Worm (Caenorhabditis elegans) whole organism, late embryonic: ENCODE measurements around the gene K09G1.2.

Source experiments
- C08G9.2 ChIP-seq: sonication (generic microtip); optimal IDR thresholded peaks from 2 replicates; lab custom pipeline; 2016; ENCODE audit warnings: mild to moderate bottlenecking, missing genetic modification characterization, moderate library complexity, missing compliant biosample characterization
- C38D4.7 ChIP-seq: fragments of 200-800 bp; sonication (Bioruptor generic); optimal IDR thresholded peaks from 2 replicates; lab custom pipeline; 2018; ENCODE audit warnings: mild to moderate bottlenecking, missing genetic modification characterization, moderate library complexity, missing compliant biosample characterization
- K09A11.1 ChIP-seq: sonication (generic microtip); optimal IDR thresholded peaks from 2 replicates; lab custom pipeline; 2017; ENCODE audit warnings: antibody characterized with exemption, mild to moderate bottlenecking, missing genetic modification characterization, missing compliant biosample characterization; ENCODE audit not compliant: insufficient read depth
- T23F11.4 ChIP-seq: fragments of 200-800 bp; sonication (Bioruptor generic); optimal IDR thresholded peaks from 2 replicates; lab custom pipeline; 2018; ENCODE audit warnings: mild to moderate bottlenecking, missing genetic modification characterization, missing compliant biosample characterization
- Y22D7AL.16 ChIP-seq: sonication (generic microtip); optimal IDR thresholded peaks from 2 replicates; lab custom pipeline; 2016; ENCODE audit warnings: missing genetic modification characterization, missing compliant biosample characterization
- ahr-1 ChIP-seq: sonication (generic microtip); optimal IDR thresholded peaks from 2 replicates; lab custom pipeline; 2016; ENCODE audit warnings: missing genetic modification characterization, missing compliant biosample characterization
- ceh-14 ChIP-seq: sonication (generic microtip); optimal IDR thresholded peaks from 2 replicates; lab custom pipeline; 2016; ENCODE audit warnings: missing genotype, missing genetic modification characterization, missing compliant biosample characterization
- ceh-18 ChIP-seq: sonication (generic microtip); optimal IDR thresholded peaks from 2 replicates; lab custom pipeline; 2016; ENCODE audit warnings: missing genetic modification characterization, missing compliant biosample characterization
- ceh-19 ChIP-seq: fragments of 200-800 bp; sonication (Bioruptor generic); optimal IDR thresholded peaks from 2 replicates; lab custom pipeline; 2018; ENCODE audit warnings: mild to moderate bottlenecking, missing genetic modification characterization, missing compliant biosample characterization
- ceh-2 ChIP-seq: sonication (generic microtip); optimal IDR thresholded peaks from 2 replicates; lab custom pipeline; 2016; ENCODE audit warnings: missing genotype, missing genetic modification characterization, missing compliant biosample characterization
- ceh-30 ChIP-seq: fragments of 150-350 bp; optimal IDR thresholded peaks from 2 replicates; lab custom pipeline; 2014; ENCODE audit warnings: missing biosample characterization, missing genetic modification characterization
- ceh-31 ChIP-seq: sonication (generic microtip); optimal IDR thresholded peaks from 2 replicates; lab custom pipeline; 2016; ENCODE audit warnings: missing genetic modification characterization, missing compliant biosample characterization
- ceh-45 ChIP-seq: fragments of 200-800 bp; sonication (Bioruptor generic); IDR thresholded peaks from 2 replicates; pipeline ENCODE4 v1.3.6; 2022; ENCODE audit warnings: missing genetic modification reagents, missing genetic modification characterization, missing compliant biosample characterization
- ceh-48 ChIP-seq: sonication (generic microtip); optimal IDR thresholded peaks from 2 replicates; lab custom pipeline; 2016; ENCODE audit warnings: missing genetic modification characterization, inconsistent platforms, missing compliant biosample characterization
- che-1 ChIP-seq: sonication (generic microtip); optimal IDR thresholded peaks from 2 replicates; lab custom pipeline; 2016; ENCODE audit warnings: mild to moderate bottlenecking, missing genetic modification characterization, missing compliant biosample characterization
- dmd-4 ChIP-seq: sonication (generic microtip); optimal IDR thresholded peaks from 2 replicates; lab custom pipeline; 2016; ENCODE audit warnings: borderline replicate concordance, missing genetic modification characterization, missing compliant biosample characterization
- dve-1 ChIP-seq: sonication (generic microtip); optimal IDR thresholded peaks from 2 replicates; lab custom pipeline; 2017; ENCODE audit warnings: antibody characterized with exemption, mild to moderate bottlenecking, missing genetic modification characterization, missing compliant biosample characterization
- elt-2 ChIP-seq: sonication (generic microtip); optimal IDR thresholded peaks from 2 replicates; lab custom pipeline; 2016; ENCODE audit warnings: missing genetic modification reagents, missing genetic modification characterization, missing compliant biosample characterization
- ets-4 ChIP-seq: sonication (generic microtip); optimal IDR thresholded peaks from 2 replicates; lab custom pipeline; 2016; ENCODE audit warnings: missing genetic modification characterization, missing compliant biosample characterization
- fax-1 ChIP-seq: sonication (generic microtip); optimal IDR thresholded peaks from 2 replicates; lab custom pipeline; 2016; ENCODE audit warnings: missing genotype, missing genetic modification characterization, missing compliant biosample characterization
- fkh-10 ChIP-seq: fragments of 150-350 bp; optimal IDR thresholded peaks from 2 replicates; lab custom pipeline; 2014; ENCODE audit warnings: missing biosample characterization, missing genetic modification reagents, missing genetic modification characterization
- fkh-6 ChIP-seq: sonication (generic microtip); optimal IDR thresholded peaks from 2 replicates; lab custom pipeline; 2016; ENCODE audit warnings: missing genetic modification characterization, missing compliant biosample characterization
- hlh-15 ChIP-seq: sonication (generic microtip); optimal IDR thresholded peaks from 2 replicates; lab custom pipeline; 2016; ENCODE audit warnings: missing genetic modification characterization, missing compliant biosample characterization
- hlh-30 ChIP-seq: sonication (generic microtip); optimal IDR thresholded peaks from 2 replicates; lab custom pipeline; 2017; ENCODE audit warnings: antibody characterized with exemption, missing genetic modification characterization, missing compliant biosample characterization; ENCODE audit not compliant: insufficient read depth
- hlh-8 ChIP-seq: sonication (generic microtip); optimal IDR thresholded peaks from 2 replicates; lab custom pipeline; 2016; ENCODE audit warnings: missing genotype, missing genetic modification characterization, missing compliant biosample characterization
- lin-11 ChIP-seq: fragments of 200-800 bp; sonication (Bioruptor generic); optimal IDR thresholded peaks from 2 replicates; lab custom pipeline; 2018; ENCODE audit warnings: mild to moderate bottlenecking, missing genetic modification characterization, missing compliant biosample characterization
- madf-2 ChIP-seq: sonication (generic microtip); optimal IDR thresholded peaks from 2 replicates; lab custom pipeline; 2017; ENCODE audit warnings: missing genetic modification characterization, missing compliant biosample characterization
- nfya-1 ChIP-seq: sonication (generic microtip); optimal IDR thresholded peaks from 2 replicates; lab custom pipeline; 2017; ENCODE audit warnings: missing genetic modification characterization, mild to moderate bottlenecking, missing compliant biosample characterization, antibody characterized with exemption, moderate library complexity
- npax-4 ChIP-seq: sonication (generic microtip); optimal IDR thresholded peaks from 2 replicates; lab custom pipeline; 2016; ENCODE audit warnings: missing genetic modification characterization, missing compliant biosample characterization
- pag-3 ChIP-seq: sonication (generic microtip); optimal IDR thresholded peaks from 2 replicates; lab custom pipeline; 2016; ENCODE audit warnings: missing compliant biosample characterization, missing genetic modification characterization, borderline replicate concordance
- pat-9 ChIP-seq: fragments of 200-800 bp; sonication (Bioruptor generic); optimal IDR thresholded peaks from 2 replicates; lab custom pipeline; 2018; ENCODE audit warnings: mild to moderate bottlenecking, missing genetic modification characterization, moderate library complexity, missing compliant biosample characterization
- pax-1 ChIP-seq: fragments of 150-350 bp; optimal IDR thresholded peaks from 2 replicates; lab custom pipeline; 2014; ENCODE audit warnings: missing biosample characterization, missing genetic modification characterization
- pros-1 ChIP-seq: fragments of 150-350 bp; optimal IDR thresholded peaks from 2 replicates; lab custom pipeline; 2014; ENCODE audit warnings: missing biosample characterization, missing genetic modification reagents, missing genetic modification characterization
- ref-2 ChIP-seq: sonication (generic microtip); optimal IDR thresholded peaks from 2 replicates; lab custom pipeline; 2016; ENCODE audit warnings: missing genetic modification characterization, missing compliant biosample characterization
- rnt-1 ChIP-seq: sonication (generic microtip); optimal IDR thresholded peaks from 2 replicates; lab custom pipeline; 2016; ENCODE audit warnings: missing genetic modification characterization, missing compliant biosample characterization
- sox-4 ChIP-seq: sonication (generic microtip); optimal IDR thresholded peaks from 2 replicates; lab custom pipeline; 2017; ENCODE audit warnings: mild to moderate bottlenecking, missing genetic modification characterization, inconsistent platforms, missing compliant biosample characterization
- syd-9 ChIP-seq: sonication (generic microtip); optimal IDR thresholded peaks from 2 replicates; lab custom pipeline; 2016; ENCODE audit warnings: mild to moderate bottlenecking, missing genetic modification characterization, moderate library complexity, missing compliant biosample characterization
- tbx-2 ChIP-seq: sonication (generic microtip); optimal IDR thresholded peaks from 2 replicates; lab custom pipeline; 2016; ENCODE audit warnings: missing genetic modification characterization, missing compliant biosample characterization
- ttx-3 ChIP-seq: sonication (generic microtip); optimal IDR thresholded peaks from 2 replicates; lab custom pipeline; 2016; ENCODE audit warnings: missing genetic modification reagents, missing genetic modification characterization, missing compliant biosample characterization
- unc-3 ChIP-seq, 2 experiments: fragments of 200-800 bp in 1 of 2; sonication (Bioruptor generic) in 1 of 2; sonication (generic microtip) in 1 of 2; conservative IDR thresholded peaks in 1 of 2; optimal IDR thresholded peaks in 1 of 2; 2 replicates each; pipeline versions ENCODE4 v1.3.6 to Lab custom; 2016 to 2022; ENCODE audit warnings: missing compliant biosample characterization in 2 of 2, missing genetic modification characterization in 2 of 2, missing genetic modification reagents in 1 of 2
- unc-55 ChIP-seq: sonication (generic microtip); optimal IDR thresholded peaks from 2 replicates; lab custom pipeline; 2017; ENCODE audit warnings: missing biosample characterization, missing genetic modification reagents, missing genetic modification characterization
- unc-86 ChIP-seq: sonication (generic microtip); optimal IDR thresholded peaks from 2 replicates; lab custom pipeline; 2016; ENCODE audit warnings: missing genetic modification characterization, missing compliant biosample characterization

K09G1.2 gene

ce11 chrV:9570197-9570596 lies 20.2 kb upstream of the K09G1.2 start, which contains the start of gene F25B3.5:
TSS of gene F25B3.5 (minus strand) at chrV:9570297.
- TF ChIP-seq unc-86 (tag; lab: Kevin White, UChicago) (no peak), T23F11.4 (no peak)

ce11 chrV:9571056-9571455 lies 19.4 kb upstream of the K09G1.2 start:
- no peak for TF ChIP-seq fkh-10 (GFP tag; lab: Kevin White, UChicago)
- TF ChIP-seq elt-2 (tag; lab: Kevin White, UChicago): peak; percentile 3
- TF ChIP-seq, all 69 proteins: peak for 1

ce11 chrV:9571673-9572072 lies 18.7 kb upstream of the K09G1.2 start:
- TF ChIP-seq C38D4.7 (GFP tag; lab: Kevin White, UChicago) (no peak), hlh-15 (tag; lab: Kevin White, UChicago) (no peak), unc-55 (GFP tag; lab: Kevin White, UChicago) (no peak), dve-1 (tag; lab: Kevin White, UChicago) (no peak), K09A11.1 (tag; lab: Kevin White, UChicago) (no peak), dmd-4 (tag; lab: Kevin White, UChicago) (no peak), ceh-14 (no peak), pros-1 (tag; lab: Kevin White, UChicago) (no peak), fax-1 (no peak), ceh-30 (tag; lab: Kevin White, UChicago) (no peak), ceh-19 (GFP tag; lab: Kevin White, UChicago) (no peak), syd-9 (no peak), ceh-45 (GFP tag; lab: Robert Waterston, UW) (no peak), pag-3 (no peak), ceh-31 (tag; lab: Kevin White, UChicago) (no peak)
- TF ChIP-seq, all 69 proteins: peak for 0

ce11 chrV:9576991-9577390 lies 13.4 kb upstream of the K09G1.2 start, which contains the start of gene F25B3.2:
TSS of gene F25B3.2 (plus strand) at chrV:9577291.
- no peak for TF ChIP-seq ceh-31 (tag; lab: Kevin White, UChicago)
- TF ChIP-seq C08G9.2 (tag; lab: Kevin White, UChicago): no peak
- TF ChIP-seq hlh-8: no peak
- TF ChIP-seq K09A11.1 (tag; lab: Kevin White, UChicago): no peak
- no peak for TF ChIP-seq hlh-30 (tag; lab: Kevin White, UChicago)
- TF ChIP-seq ahr-1 (tag; lab: Kevin White, UChicago): no peak
- no peak for TF ChIP-seq ceh-45 (GFP tag; lab: Robert Waterston, UW)
- no peak for TF ChIP-seq npax-4 (tag; lab: Kevin White, UChicago)
- TF ChIP-seq fax-1: no peak
- no peak for TF ChIP-seq pax-1 (tag; lab: Kevin White, UChicago)
- TF ChIP-seq rnt-1: no peak
- no peak for TF ChIP-seq unc-3 (GFP tag; conservative IDR thresholded peaks at IDR 0.05; lab: Robert Waterston, UW)
- TF ChIP-seq unc-3 (tag; optimal IDR thresholded peaks at IDR 0.05; lab: Kevin White, UChicago): no peak
- no peak for TF ChIP-seq ceh-18
- TF ChIP-seq elt-2 (tag; lab: Kevin White, UChicago): no peak
- TF ChIP-seq nfya-1 (tag; lab: Kevin White, UChicago): no peak
- no peak for TF ChIP-seq ets-4 (tag; lab: Kevin White, UChicago)
- TF ChIP-seq, all 69 proteins: peak for 0

- peak; percentile 11 for TF ChIP-seq ref-2 (tag; lab: Kevin White, UChicago)
- no peak for TF ChIP-seq hlh-30 (tag; lab: Kevin White, UChicago)
- peak; percentile 60 for TF ChIP-seq sox-4 (tag; lab: Kevin White, UChicago)
- TF ChIP-seq che-1 (tag; lab: Kevin White, UChicago): peak; percentile 44
- TF ChIP-seq lin-11 (tag; lab: Kevin White, UChicago): peak; percentile 32
- TF ChIP-seq pat-9: no peak
- TF ChIP-seq Y22D7AL.16 (tag; lab: Kevin White, UChicago): no peak
- no peak for TF ChIP-seq hlh-15 (tag; lab: Kevin White, UChicago)
- peak; percentile 14 for TF ChIP-seq syd-9
- peak; percentile 46 for TF ChIP-seq tbx-2
- peak; percentile 46 for TF ChIP-seq ttx-3 (tag; lab: Kevin White, UChicago)
- TF ChIP-seq fkh-6 (tag; lab: Kevin White, UChicago): peak; percentile 13
- TF ChIP-seq ceh-14: peak; percentile 59
- peak; percentile 51 for TF ChIP-seq ceh-31 (tag; lab: Kevin White, UChicago)
- TF ChIP-seq ceh-2 (tag; lab: Kevin White, UChicago): peak; percentile 57
- peak; percentile 30 for TF ChIP-seq madf-2 (tag; lab: Kevin White, UChicago)
- peak; percentile 72 for TF ChIP-seq nfya-1 (tag; lab: Kevin White, UChicago)
- peak; percentile 27 for TF ChIP-seq ceh-48 (tag; lab: Kevin White, UChicago)
- TF ChIP-seq K09A11.1 (tag; lab: Kevin White, UChicago): peak; percentile 75
Observed at ce11 chrV:9582594-9583322, 7.7 kb upstream of the K09G1.2 start, which contains the start of gene rtfo-1. TSS of gene rtfo-1 (minus strand) at chrV:9582644.
